Worm (Caenorhabditis elegans) whole organism, late embryonic: ENCODE data around the gene drr-2.

ENCODE experiments used
- fkh-10 ChIP-seq: fragments of 150-350 bp; optimal IDR thresholded peaks from 2 replicates; lab custom pipeline; 2014; ENCODE audit warnings: missing biosample characterization, missing genetic modification reagents, missing genetic modification characterization
- pha-2 ChIP-seq: sonication (generic microtip); optimal IDR thresholded peaks from 2 replicates; lab custom pipeline; 2017; ENCODE audit warnings: mild to moderate bottlenecking, missing genetic modification characterization, missing compliant biosample characterization
- syd-9 ChIP-seq: sonication (generic microtip); optimal IDR thresholded peaks from 2 replicates; lab custom pipeline; 2016; ENCODE audit warnings: mild to moderate bottlenecking, missing genetic modification characterization, moderate library complexity, missing compliant biosample characterization
- unc-42 ChIP-seq: sonication (generic microtip); optimal IDR thresholded peaks from 2 replicates; lab custom pipeline; 2016; ENCODE audit warnings: missing genotype, missing genetic modification characterization, missing compliant biosample characterization

ce11 chrIII:13692555-13692954 is 49.2 kb upstream of the drr-2 start, which contains the start of gene cyn-2:
- TF ChIP-seq unc-42 (tag; lab: Kevin White, UChicago) (no peak), syd-9 (no peak), fkh-10 (no peak), pha-2 (tag; lab: Kevin White, UChicago) (no peak)
